Worm (Caenorhabditis elegans) whole organism, early embryonic: Measurements from ENCODE around the gene vrk-1.
A peak's percentile ranks its signal among the peaks of the same experiment; 100 is the strongest.

Experiments
- B0310.2 ChIP-seq: sonication (generic microtip); optimal IDR thresholded peaks from 2 replicates; lab custom pipeline; 2016; ENCODE audit warnings: mild to moderate bottlenecking, missing genetic modification characterization, missing compliant biosample characterization
- F13C5.2 ChIP-seq: sonication (generic microtip); optimal IDR thresholded peaks from 2 replicates; lab custom pipeline; 2017; ENCODE audit warnings: mild to moderate bottlenecking, missing genetic modification characterization, inconsistent platforms, missing compliant biosample characterization
- aly-1 ChIP-seq: sonication (generic microtip); optimal IDR thresholded peaks from 2 replicates; lab custom pipeline; 2016; ENCODE audit warnings: missing genetic modification characterization, missing compliant biosample characterization
- ama-1 ChIP-seq: fragments of 150-350 bp; optimal IDR thresholded peaks from 2 replicates; lab custom pipeline; 2014
- ceh-13 ChIP-seq: fragments of 200-800 bp; sonication (Bioruptor generic); optimal IDR thresholded peaks from 2 replicates; lab custom pipeline; 2018; ENCODE audit warnings: mild to moderate bottlenecking, missing genetic modification characterization, missing compliant biosample characterization
- ceh-36 ChIP-seq: sonication (generic microtip); optimal IDR thresholded peaks from 2 replicates; lab custom pipeline; 2016; ENCODE audit warnings: missing genetic modification characterization, inconsistent platforms, missing compliant biosample characterization
- ets-7 ChIP-seq: sonication (generic microtip); optimal IDR thresholded peaks from 2 replicates; lab custom pipeline; 2016; ENCODE audit warnings: missing genotype, missing genetic modification characterization, missing compliant biosample characterization
- flt-1 ChIP-seq: fragments of 200-800 bp; sonication (Bioruptor generic); IDR thresholded peaks from 2 replicates; pipeline ENCODE4 v1.3.6; 2022; ENCODE audit warnings: missing genetic modification characterization, missing compliant biosample characterization
- hmbx-1 ChIP-seq: sonication (generic microtip); optimal IDR thresholded peaks from 2 replicates; lab custom pipeline; 2016; ENCODE audit warnings: mild to moderate bottlenecking, missing genetic modification characterization, missing compliant biosample characterization
- hmg-4 ChIP-seq: fragments of 200-800 bp; sonication (Bioruptor generic); optimal IDR thresholded peaks from 2 replicates; lab custom pipeline; 2018; ENCODE audit warnings: mild to moderate bottlenecking, missing genetic modification characterization, missing compliant biosample characterization
- hnd-1 ChIP-seq: sonication (generic microtip); optimal IDR thresholded peaks from 2 replicates; lab custom pipeline; 2016; ENCODE audit warnings: missing genetic modification characterization, missing compliant biosample characterization
- pes-1 ChIP-seq: fragments of 200-800 bp; sonication (Bioruptor generic); IDR thresholded peaks from 2 replicates; pipeline ENCODE4 v1.3.6; 2022; ENCODE audit warnings: missing genetic modification reagents, missing genetic modification characterization, missing compliant biosample characterization
- scrt-1 ChIP-seq: fragments of 200-800 bp; sonication (Bioruptor generic); IDR thresholded peaks from 2 replicates; pipeline ENCODE4 v1.3.6; 2022; ENCODE audit warnings: missing genetic modification characterization, missing compliant biosample characterization
- sea-1 ChIP-seq: fragments of 200-800 bp; sonication (Bioruptor generic); conservative IDR thresholded peaks from 2 replicates; pipeline ENCODE4 v1.3.6; 2022; ENCODE audit warnings: missing genetic modification characterization, missing compliant biosample characterization
- tbx-11 ChIP-seq: fragments of 200-800 bp; sonication (Bioruptor generic); IDR thresholded peaks from 2 replicates; pipeline ENCODE4 v1.3.6; 2022; ENCODE audit warnings: missing genetic modification characterization, missing compliant biosample characterization
- tbx-37 ChIP-seq: fragments of 200-800 bp; sonication (Bioruptor generic); conservative IDR thresholded peaks from 2 replicates; pipeline ENCODE4 v1.3.6; 2022; ENCODE audit warnings: missing genetic modification reagents, missing genetic modification characterization, missing compliant biosample characterization
- tra-4 ChIP-seq: sonication (generic microtip); optimal IDR thresholded peaks from 2 replicates; lab custom pipeline; 2017; ENCODE audit warnings: missing genetic modification characterization, missing compliant biosample characterization

Gene vrk-1

DNA sequence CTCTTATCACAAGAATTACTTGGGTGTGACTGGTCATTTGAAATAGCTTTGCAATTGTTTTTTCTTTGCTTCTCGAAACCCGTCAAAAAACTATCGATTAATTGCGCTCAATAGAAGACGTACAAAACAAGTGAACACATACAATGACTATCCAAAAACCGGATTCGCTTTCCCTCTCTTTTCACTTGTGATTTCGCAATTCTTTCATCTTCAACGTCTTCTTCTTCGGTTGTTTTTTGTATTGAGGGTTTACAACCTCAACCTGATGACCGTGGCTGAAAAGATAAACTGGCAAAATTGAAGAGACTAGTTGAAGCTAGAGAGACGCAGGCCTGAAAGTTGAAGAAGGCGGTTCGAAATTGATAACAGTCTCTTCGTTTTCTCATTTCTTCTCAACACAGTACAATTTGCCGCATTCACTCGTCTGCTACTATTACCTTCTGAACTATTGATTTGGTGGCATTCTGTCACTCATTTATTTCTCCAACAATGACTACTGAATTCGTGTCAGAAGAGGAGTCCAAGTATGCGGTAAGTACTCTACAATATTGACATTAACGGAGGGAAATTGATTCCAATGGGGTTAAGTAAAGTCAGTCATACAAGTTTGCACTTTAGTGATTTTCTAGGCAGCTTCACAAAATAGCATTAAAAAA lies 35.7 kb upstream of the vrk-1 start:
- TF ChIP-seq ets-7 (tag; lab: Kevin White, UChicago) (no peak), hnd-1 (tag; lab: Kevin White, UChicago) (no peak), sea-1 (GFP tag; lab: Robert Waterston, UW) (no peak), tra-4 (tag; lab: Kevin White, UChicago) (no peak), flt-1 (GFP tag; lab: Robert Waterston, UW) (no peak)

DNA sequence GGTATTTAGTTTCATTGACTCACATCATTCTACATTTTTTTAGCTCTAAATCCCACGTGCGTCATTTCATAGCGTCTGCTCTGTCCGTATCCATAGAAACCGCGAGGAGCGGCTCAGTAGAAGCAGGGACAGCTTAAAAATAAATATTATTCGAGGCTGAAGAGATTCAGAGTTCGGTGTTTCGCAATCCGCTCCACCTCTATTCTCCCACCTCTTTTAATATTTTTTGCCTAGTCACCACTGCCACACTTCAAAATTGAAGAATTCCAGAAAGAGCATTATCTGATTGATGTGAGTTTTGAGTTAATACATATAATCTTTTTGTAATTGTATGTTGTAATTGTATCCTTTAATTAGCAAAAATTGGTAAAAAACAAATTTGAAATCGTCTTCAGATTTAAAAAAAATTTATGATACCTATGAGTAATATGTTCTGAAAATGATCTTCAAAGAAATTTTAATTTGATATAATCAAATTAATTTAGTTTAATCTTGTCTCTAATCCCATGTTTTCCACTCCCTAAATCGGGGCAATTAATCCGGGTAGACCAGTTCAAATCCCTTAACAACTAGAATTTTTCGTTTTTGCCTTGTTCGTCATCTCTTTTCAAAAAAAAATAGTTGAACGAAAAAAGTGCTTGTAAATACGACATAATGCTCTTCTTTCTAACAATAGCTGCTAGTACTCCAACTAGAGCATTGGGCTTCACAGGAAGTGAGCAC lies 32.2 kb upstream of the vrk-1 start:
- TF ChIP-seq ceh-36 (tag; lab: Kevin White, UChicago), result peak; percentile 64
- TF ChIP-seq ceh-13 (GFP tag; lab: Kevin White, UChicago), result no peak
- no peak for TF ChIP-seq aly-1 (tag; lab: Kevin White, UChicago)

DNA sequence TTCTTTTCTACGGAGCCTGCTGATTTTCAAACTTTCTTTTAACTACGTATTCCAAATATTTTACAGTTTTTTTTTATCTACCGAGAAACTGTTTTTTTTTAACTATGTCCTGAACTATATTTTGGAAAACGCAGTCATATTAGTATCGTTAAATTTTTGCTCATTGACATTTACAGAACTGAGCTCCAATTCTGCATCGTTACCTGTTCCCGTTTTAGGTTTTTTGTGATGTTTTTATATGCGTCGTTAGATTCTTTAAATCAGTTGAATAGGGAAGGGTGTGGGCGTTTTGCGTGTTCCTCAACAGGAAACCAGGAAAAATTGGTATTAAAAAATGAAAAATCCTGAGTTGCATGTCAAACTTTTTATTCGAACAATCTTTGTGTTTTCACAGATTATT lies 29.0 kb upstream of the vrk-1 start:
- TF ChIP-seq ceh-36 (tag; lab: Kevin White, UChicago) (no peak), aly-1 (tag; lab: Kevin White, UChicago) (no peak), F13C5.2 (tag; lab: Kevin White, UChicago) (no peak), tbx-37 (GFP tag; lab: Robert Waterston, UW) (no peak), scrt-1 (GFP tag; lab: Robert Waterston, UW) (no peak), pes-1 (GFP tag; lab: Robert Waterston, UW) (no peak), tbx-11 (GFP tag; lab: Robert Waterston, UW) (no peak)

DNA sequence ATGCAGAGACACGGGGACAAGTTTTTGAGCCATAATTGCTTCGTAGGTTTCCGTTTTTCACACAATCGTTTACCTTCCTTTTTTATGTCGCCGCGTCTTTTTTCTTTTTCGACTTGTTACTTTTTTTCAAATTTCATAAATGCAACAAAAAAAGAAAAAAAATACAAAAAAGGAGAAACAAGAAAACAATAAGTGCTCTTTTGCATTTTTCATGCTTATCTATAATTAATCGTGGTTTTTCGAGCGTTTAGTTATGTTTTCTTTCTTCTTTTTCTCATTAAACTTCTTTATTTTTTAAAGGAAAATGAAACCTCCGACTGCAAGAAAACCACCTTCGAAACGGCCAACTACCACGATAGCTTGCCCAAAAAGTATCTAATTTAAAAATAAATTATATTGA lies 25.9 kb upstream of the vrk-1 start, which contains the start of gene F59G1.4:
TSS of gene F59G1.4 (plus strand) at position 301 of the 400 bp plus-strand sequence.
- TF ChIP-seq hnd-1 (tag; lab: Kevin White, UChicago) (no peak), ets-7 (tag; lab: Kevin White, UChicago) (no peak)

DNA sequence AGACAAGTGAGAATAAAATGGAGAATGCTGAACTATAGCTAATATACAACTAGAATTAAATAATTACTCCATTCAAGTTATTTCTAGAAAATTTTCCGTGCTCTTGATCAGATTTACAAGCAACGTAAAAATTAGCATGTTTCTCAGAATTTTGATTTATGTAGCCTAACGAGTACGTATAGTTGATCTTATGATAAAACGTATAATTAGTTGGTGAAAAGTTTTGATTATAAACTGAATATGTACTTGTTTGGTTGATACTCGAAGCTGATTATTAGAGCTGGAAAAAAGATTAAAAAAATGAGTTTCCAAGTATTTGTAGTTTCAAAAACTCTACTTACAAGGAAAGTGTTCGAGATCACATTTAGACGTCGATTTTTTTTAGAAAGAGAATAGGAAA lies 25.3 kb upstream of the vrk-1 start:
- TF ChIP-seq flt-1 (GFP tag; lab: Robert Waterston, UW) (no peak), hnd-1 (tag; lab: Kevin White, UChicago) (no peak), F13C5.2 (tag; lab: Kevin White, UChicago) (no peak), sea-1 (GFP tag; lab: Robert Waterston, UW) (no peak), hmg-4 (no peak), tbx-11 (GFP tag; lab: Robert Waterston, UW) (no peak), tbx-37 (GFP tag; lab: Robert Waterston, UW) (no peak), B0310.2 (tag; lab: Kevin White, UChicago) (no peak), tra-4 (tag; lab: Kevin White, UChicago) (no peak), aly-1 (tag; lab: Kevin White, UChicago) (no peak), scrt-1 (GFP tag; lab: Robert Waterston, UW) (no peak), ama-1 (lab: Kevin White, UChicago) (no peak), pes-1 (GFP tag; lab: Robert Waterston, UW) (no peak), ceh-36 (tag; lab: Kevin White, UChicago) (no peak), hmbx-1 (tag; lab: Kevin White, UChicago) (no peak), ets-7 (tag; lab: Kevin White, UChicago) (no peak), ceh-13 (GFP tag; lab: Kevin White, UChicago) (no peak)

DNA sequence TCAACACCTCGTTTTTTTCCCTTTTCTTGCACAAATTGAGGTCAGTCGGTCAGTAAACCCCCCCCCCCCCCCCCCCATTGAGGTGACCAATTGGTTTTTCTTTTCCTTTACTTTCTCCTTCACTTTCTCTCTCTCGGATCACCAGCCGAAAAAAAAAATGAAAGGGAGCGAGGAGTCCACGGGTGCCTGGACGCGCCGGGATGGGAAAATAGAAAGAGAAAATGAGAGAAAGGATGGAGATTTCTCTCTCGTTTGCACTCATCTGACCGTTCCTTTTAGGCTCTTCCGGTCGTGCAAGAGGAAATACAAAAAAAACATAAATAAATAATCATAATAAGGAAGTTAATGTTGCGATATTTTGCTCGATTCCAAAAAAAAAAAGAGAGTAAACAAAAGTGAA lies 22.7 kb upstream of the vrk-1 start:
- TF ChIP-seq ceh-13 (GFP tag; lab: Kevin White, UChicago) (no peak), scrt-1 (GFP tag; lab: Robert Waterston, UW) (no peak)

DNA sequence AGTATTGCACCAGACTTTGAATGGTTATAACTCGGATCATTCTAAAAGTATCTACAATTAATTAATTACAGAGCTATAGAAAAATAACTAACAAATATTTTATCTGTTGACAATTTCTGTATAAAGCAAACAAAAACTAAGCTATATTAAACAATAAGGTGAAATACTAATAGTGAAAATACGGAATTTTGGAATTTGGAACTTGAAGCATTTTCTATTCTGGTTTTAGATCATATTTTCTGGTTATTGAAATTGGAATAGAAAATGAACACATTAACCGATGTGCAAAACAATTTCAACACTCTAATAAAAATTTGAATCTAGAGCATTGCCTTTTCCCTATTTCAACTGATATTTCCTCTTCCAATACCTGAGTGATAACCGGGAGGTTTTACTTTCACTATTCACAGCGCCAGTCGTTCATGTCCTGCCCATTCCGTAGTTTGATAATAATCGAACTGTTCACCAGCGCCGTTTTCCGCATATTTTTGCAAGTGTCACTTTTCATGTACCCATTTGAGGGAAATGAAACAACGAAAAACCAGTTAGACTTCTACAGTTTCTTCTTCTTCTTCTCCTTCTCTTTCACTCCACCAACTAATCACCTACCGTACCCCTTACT lies 21.8 kb upstream of the vrk-1 start:
- TF ChIP-seq B0310.2 (tag; lab: Kevin White, UChicago) (no peak), hnd-1 (tag; lab: Kevin White, UChicago) (no peak), ceh-36 (tag; lab: Kevin White, UChicago) (no peak), ceh-13 (GFP tag; lab: Kevin White, UChicago) (no peak), tbx-11 (GFP tag; lab: Robert Waterston, UW) (no peak), ama-1 (lab: Kevin White, UChicago) (no peak), hmg-4 (no peak), pes-1 (GFP tag; lab: Robert Waterston, UW) (no peak), scrt-1 (GFP tag; lab: Robert Waterston, UW) (no peak), aly-1 (tag; lab: Kevin White, UChicago) (no peak), flt-1 (GFP tag; lab: Robert Waterston, UW) (no peak), sea-1 (GFP tag; lab: Robert Waterston, UW) (no peak), ets-7 (tag; lab: Kevin White, UChicago) (no peak), F13C5.2 (tag; lab: Kevin White, UChicago) (no peak), tbx-37 (GFP tag; lab: Robert Waterston, UW) (no peak), tra-4 (tag; lab: Kevin White, UChicago) (no peak), hmbx-1 (tag; lab: Kevin White, UChicago) (no peak)
